Worm (Caenorhabditis elegans) whole organism, L4 larva: Measurements from ENCODE around the gene clec-250.

Experiments
- dve-1 ChIP-seq: sonication (generic microtip); optimal IDR thresholded peaks from 2 replicates; lab custom pipeline; 2017; ENCODE audit warnings: antibody characterized with exemption, mild to moderate bottlenecking, missing genetic modification characterization, missing compliant biosample characterization; ENCODE audit not compliant: insufficient read depth

clec-250 gene

ce11 chrV:18689681-18690080 is 52.3 kb downstream of the clec-250 start, which contains the start of the genes ubc-19 and Y69H2.7 (continued):
- peak; percentile 31 for TF ChIP-seq dve-1
